Fruit fly (Drosophila melanogaster): ENCODE data around the gene png.

Gene png

DNA sequence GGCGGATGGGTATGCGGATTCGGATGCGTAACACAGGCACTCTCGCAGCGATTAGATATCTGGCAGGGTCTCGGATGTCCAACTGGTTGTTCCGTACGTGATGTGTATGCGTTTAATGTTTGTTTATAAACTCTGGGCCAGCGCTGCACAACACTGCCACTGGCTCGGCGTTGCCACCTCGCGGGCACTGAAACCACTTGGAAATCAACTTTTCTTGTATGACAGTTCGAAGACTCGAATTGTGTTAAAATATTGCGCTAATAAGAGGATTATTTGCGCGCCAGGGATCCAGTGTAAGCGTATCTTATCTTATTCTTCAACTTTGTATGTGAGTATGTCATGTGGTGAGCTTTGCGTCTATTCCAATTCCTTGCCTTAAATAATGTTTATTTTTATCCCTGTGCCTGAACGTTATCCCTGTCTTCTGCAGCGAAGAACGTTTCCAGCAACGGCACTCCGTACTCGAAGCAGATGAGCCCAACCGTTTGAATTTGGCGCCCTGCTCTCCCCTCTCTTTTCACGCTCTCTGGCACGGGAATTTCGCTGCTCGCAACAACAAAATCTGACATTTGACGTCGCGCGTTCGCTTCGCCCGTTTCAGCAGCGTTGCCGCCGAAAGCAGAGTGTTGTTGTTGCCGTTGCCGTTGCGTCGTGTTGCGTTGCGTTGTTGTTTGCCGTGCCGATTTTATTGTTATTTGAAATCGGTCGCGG, 23.1 kb upstream of the png start, which contains the start of the genes CG3719 and CG32813 (continued):
- peak; percentile 52 for TF ChIP-seq Side (GFP tag; optimal IDR thresholded peaks at IDR 0.05)
- peak; percentile 61 for TF ChIP-seq CG32767 (GFP tag; IDR thresholded peaks at IDR 0.05)
- TF ChIP-seq onecut (GFP tag; IDR thresholded peaks at IDR 0.05): peak; percentile 11; the same call in 1 of the 2 replicates
- TF ChIP-seq mam (GFP tag; optimal IDR thresholded peaks at IDR 0.05): peak; percentile 54
- TF ChIP-seq CG10209 (GFP tag; optimal IDR thresholded peaks at IDR 0.05): peak; percentile 27
- TF ChIP-seq dmrt11E (tag; optimal IDR thresholded peaks at IDR 0.05): no peak
- TF ChIP-seq ci (GFP tag; IDR thresholded peaks at IDR 0.05): peak; percentile 12; the same call in 1 of the 3 replicates
- TF ChIP-seq ken (GFP tag; IDR thresholded peaks at IDR 0.05): 0 out of 3 replicates have a peak, but pooled peaks have one; percentile 60
- peak; percentile 29 for TF ChIP-seq kay (GFP tag; optimal IDR thresholded peaks at IDR 0.05)
- peak; percentile 64 for TF ChIP-seq Myb (GFP tag; optimal IDR thresholded peaks at IDR 0.05)
- TF ChIP-seq p53 (GFP tag; optimal IDR thresholded peaks at IDR 0.05): no peak
- no peak for TF ChIP-seq eyg (GFP tag; optimal IDR thresholded peaks at IDR 0.05)
- TF ChIP-seq ind (GFP tag; optimal IDR thresholded peaks at IDR 0.05): peak; percentile 49
- TF ChIP-seq tx (GFP tag; optimal IDR thresholded peaks at IDR 0.05): peak; percentile 64
- TF ChIP-seq Dbx (GFP tag; IDR thresholded peaks at IDR 0.05): 0 out of 3 replicates have a peak, but pooled peaks have one; percentile 33
- peak; percentile 65 for TF ChIP-seq NFAT (GFP tag; IDR thresholded peaks at IDR 0.05)
- no peak for TF ChIP-seq abd-A (tag; optimal IDR thresholded peaks at IDR 0.05)
- TF ChIP-seq sd (tag; optimal IDR thresholded peaks at IDR 0.05): peak; percentile 19
- TF ChIP-seq CG16863 (GFP tag; optimal IDR thresholded peaks at IDR 0.05): peak; percentile 8
- peak; percentile 19 for TF ChIP-seq Hr3 (GFP tag; optimal IDR thresholded peaks at IDR 0.05)
- peak; percentile 49 for TF ChIP-seq CG9817 (tag; optimal IDR thresholded peaks at IDR 0.05)
- TF ChIP-seq zfh1 (GFP tag; IDR thresholded peaks at IDR 0.05): peak; percentile 35; the same call in 1 of the 3 replicates
- TF ChIP-seq CHES-1-like (GFP tag; optimal IDR thresholded peaks at IDR 0.05): peak; percentile 32
- no peak for TF ChIP-seq dan (GFP tag; IDR thresholded peaks at IDR 0.05)
- 0 out of 2 replicates have a peak, but pooled peaks have one; percentile 7 for TF ChIP-seq tna (GFP tag; IDR thresholded peaks at IDR 0.05; ENCODE audit: partially characterized antibody)
- peak; percentile 77 for TF ChIP-seq Elba2 (GFP tag; optimal IDR thresholded peaks at IDR 0.05)
- TF ChIP-seq CG9797 (GFP tag; optimal IDR thresholded peaks at IDR 0.05): peak; percentile 1
- peak; percentile 42 for TF ChIP-seq ems (GFP tag; optimal IDR thresholded peaks at IDR 0.05)
- TF ChIP-seq mirr (GFP tag; optimal IDR thresholded peaks at IDR 0.05): peak; percentile 10
- no peak for TF ChIP-seq CG13287 (GFP tag; IDR thresholded peaks at IDR 0.05; ENCODE audit: partially characterized antibody)
- peak; percentile 51 for TF ChIP-seq zfh2 (GFP tag; optimal IDR thresholded peaks at IDR 0.05)
- peak; percentile 58 for TF ChIP-seq Hmr (GFP tag; optimal IDR thresholded peaks at IDR 0.05)
- TF ChIP-seq pho (GFP tag; optimal IDR thresholded peaks at IDR 0.05): peak; percentile 63
- TF ChIP-seq Oli (tag; optimal IDR thresholded peaks at IDR 0.05): peak; percentile 1
- TF ChIP-seq CG13424 (tag; optimal IDR thresholded peaks at IDR 0.05): peak; percentile 40
- TF ChIP-seq CG5180 (GFP tag; optimal IDR thresholded peaks at IDR 0.05): peak; percentile 89
- TF ChIP-seq CG11456 (GFP tag; IDR thresholded peaks at IDR 0.05): peak; percentile 58; the same call in 1 of the 3 replicates
- no peak for TF ChIP-seq CG16815 (GFP tag; optimal IDR thresholded peaks at IDR 0.05)
- peak; percentile 26 for TF ChIP-seq CG5245 (GFP tag; optimal IDR thresholded peaks at IDR 0.05)
- no peak for TF ChIP-seq CG16779 (GFP tag; IDR thresholded peaks at IDR 0.05)
- peak; percentile 28 for TF ChIP-seq CG8924 (tag; optimal IDR thresholded peaks at IDR 0.05)
- TF ChIP-seq Adf1 (GFP tag; IDR thresholded peaks at IDR 0.05): 0 out of 2 replicates have a peak, but pooled peaks have one; percentile 21
- TF ChIP-seq CG4617 (GFP tag; optimal IDR thresholded peaks at IDR 0.05; ENCODE audit: borderline replicate concordance): peak; percentile 71
- TF ChIP-seq CG18599 (GFP tag; optimal IDR thresholded peaks at IDR 0.05): peak; percentile 43
- TF ChIP-seq gro (GFP tag; optimal IDR thresholded peaks at IDR 0.05): peak; percentile 32
- peak; percentile 52 for TF ChIP-seq fu2 (GFP tag; optimal IDR thresholded peaks at IDR 0.05)
- peak; percentile 23 for TF ChIP-seq CG9609 (GFP tag; optimal IDR thresholded peaks at IDR 0.05)
- TF ChIP-seq crp (GFP tag; optimal IDR thresholded peaks at IDR 0.05): peak in 1 of 2 experiments; percentile 32
- TF ChIP-seq BtbVII (GFP tag; optimal IDR thresholded peaks at IDR 0.05): peak; percentile 2
